Worm (Caenorhabditis elegans) whole organism, L3 larva: ENCODE measurements around the gene C33A12.4.

ENCODE experiments used
- ZK546.5 ChIP-seq: sonication (generic microtip); optimal IDR thresholded peaks from 2 replicates; lab custom pipeline; 2017; ENCODE audit warnings: missing biosample characterization, missing genetic modification characterization
- aly-2 ChIP-seq: fragments of 150-350 bp; optimal IDR thresholded peaks from 2 replicates; lab custom pipeline; 2014; ENCODE audit warnings: missing biosample characterization, missing genetic modification characterization
- ama-1 ChIP-seq: fragments of 150-350 bp; optimal IDR thresholded peaks from 2 replicates; lab custom pipeline; 2018
- ceh-16 ChIP-seq: sonication (generic microtip); optimal IDR thresholded peaks from 2 replicates; lab custom pipeline; 2017; ENCODE audit warnings: missing biosample characterization, missing genetic modification characterization
- ceh-82 ChIP-seq: fragments of 150-350 bp; optimal IDR thresholded peaks from 2 replicates; lab custom pipeline; 2014; ENCODE audit warnings: missing biosample characterization, missing genetic modification characterization
- ceh-9 ChIP-seq: sonication (generic microtip); optimal IDR thresholded peaks from 2 replicates; lab custom pipeline; 2018; ENCODE audit warnings: missing biosample characterization, missing genetic modification characterization
- daf-12 ChIP-seq: fragments of 150-350 bp; optimal IDR thresholded peaks from 2 replicates; lab custom pipeline; 2014; ENCODE audit warnings: missing biosample characterization, missing genetic modification reagents, missing genetic modification characterization
- egl-27 ChIP-seq: sonication (generic microtip); optimal IDR thresholded peaks from 4 replicates; lab custom pipeline; 2017; ENCODE audit warnings: missing biosample characterization, missing genetic modification reagents, missing genetic modification characterization
- egl-5 ChIP-seq: fragments of 150-350 bp; optimal IDR thresholded peaks from 2 replicates; lab custom pipeline; 2017; ENCODE audit warnings: missing biosample characterization, missing genetic modification reagents, missing genetic modification characterization, inconsistent platforms
- elt-2 ChIP-seq: sonication (generic microtip); optimal IDR thresholded peaks from 2 replicates; lab custom pipeline; 2016; ENCODE audit warnings: missing genetic modification reagents, mild to moderate bottlenecking, missing genetic modification characterization, missing compliant biosample characterization
- elt-3 ChIP-seq, 3 experiments: fragments of 150-350 bp in 1 of 3; sonication (generic microtip) in 2 of 3; optimal IDR thresholded peaks; 2 replicates in 2 of 3; 4 replicates in 1 of 3; lab custom pipeline; 2014 to 2017; ENCODE audit warnings: missing biosample characterization in 3 of 3, missing genetic modification characterization in 3 of 3
- eor-1 ChIP-seq, 2 experiments: fragments of 150-350 bp; optimal IDR thresholded peaks; 2 replicates each; lab custom pipeline; 2014 to 2018; ENCODE audit warnings: missing biosample characterization in 2 of 2, missing genetic modification characterization in 2 of 2
- fkh-10 ChIP-seq: sonication (generic microtip); optimal IDR thresholded peaks from 2 replicates; lab custom pipeline; 2017; ENCODE audit warnings: missing biosample characterization, missing genetic modification reagents, missing genetic modification characterization
- fkh-2 ChIP-seq: fragments of 150-350 bp; optimal IDR thresholded peaks from 2 replicates; lab custom pipeline; 2014; ENCODE audit warnings: missing biosample characterization, missing genetic modification reagents, missing genetic modification characterization
- fos-1 ChIP-seq: fragments of 150-350 bp; optimal IDR thresholded peaks from 2 replicates; lab custom pipeline; 2014; ENCODE audit warnings: missing biosample characterization, missing genetic modification characterization
- hmg-11 ChIP-seq: sonication (generic microtip); optimal IDR thresholded peaks from 2 replicates; lab custom pipeline; 2016; ENCODE audit warnings: missing genetic modification characterization, missing compliant biosample characterization
- jun-1 ChIP-seq: fragments of 150-350 bp; optimal IDR thresholded peaks from 2 replicates; lab custom pipeline; 2014; ENCODE audit warnings: missing biosample characterization, missing genetic modification reagents, missing genetic modification characterization
- lin-15B ChIP-seq: fragments of 150-350 bp; optimal IDR thresholded peaks from 2 replicates; lab custom pipeline; 2014; ENCODE audit warnings: missing biosample characterization, missing genetic modification characterization
- lin-39 ChIP-seq: fragments of 150-350 bp; optimal IDR thresholded peaks from 2 replicates; lab custom pipeline; 2018; ENCODE audit warnings: missing biosample characterization, missing genetic modification reagents, missing genetic modification characterization
- lsy-12 ChIP-seq: sonication (generic microtip); optimal IDR thresholded peaks from 2 replicates; lab custom pipeline; 2016; ENCODE audit warnings: mild to moderate bottlenecking, missing genetic modification characterization, missing compliant biosample characterization
- mdl-1 ChIP-seq: fragments of 150-350 bp; optimal IDR thresholded peaks from 2 replicates; lab custom pipeline; 2014; ENCODE audit warnings: missing biosample characterization, missing genetic modification characterization
- mml-1 ChIP-seq: fragments of 150-350 bp; sonication (generic microtip); optimal IDR thresholded peaks from 3 replicates; lab custom pipeline; 2014; ENCODE audit warnings: missing biosample characterization, missing genetic modification characterization
- nhr-12 ChIP-seq: fragments of 150-350 bp; optimal IDR thresholded peaks from 2 replicates; lab custom pipeline; 2014; ENCODE audit warnings: missing biosample characterization, missing genetic modification characterization
- nhr-23 ChIP-seq: fragments of 150-350 bp; optimal IDR thresholded peaks from 2 replicates; lab custom pipeline; 2014; ENCODE audit warnings: missing biosample characterization, missing genetic modification reagents, missing genetic modification characterization
- nhr-237 ChIP-seq: fragments of 150-350 bp; optimal IDR thresholded peaks from 2 replicates; lab custom pipeline; 2014; ENCODE audit warnings: missing biosample characterization, missing genetic modification characterization
- nhr-25 ChIP-seq: sonication (generic microtip); optimal IDR thresholded peaks from 2 replicates; lab custom pipeline; 2017; ENCODE audit warnings: missing biosample characterization, missing genetic modification characterization
- nhr-28 ChIP-seq: fragments of 150-350 bp; optimal IDR thresholded peaks from 2 replicates; lab custom pipeline; 2014; ENCODE audit warnings: missing biosample characterization, missing genetic modification characterization
- nhr-43 ChIP-seq: sonication (generic microtip); optimal IDR thresholded peaks from 2 replicates; lab custom pipeline; 2016; ENCODE audit warnings: mild to moderate bottlenecking, missing genetic modification characterization, missing compliant biosample characterization; ENCODE audit not compliant: poor library complexity, severe bottlenecking
- nhr-67 ChIP-seq: fragments of 150-350 bp; optimal IDR thresholded peaks from 2 replicates; lab custom pipeline; 2014; ENCODE audit warnings: missing biosample characterization, missing genetic modification characterization
- nhr-76 ChIP-seq: fragments of 150-350 bp; sonication (generic microtip); optimal IDR thresholded peaks from 5 replicates; lab custom pipeline; 2014; ENCODE audit warnings: missing biosample characterization, missing genetic modification characterization
- nhr-77 ChIP-seq: fragments of 150-350 bp; optimal IDR thresholded peaks from 2 replicates; lab custom pipeline; 2014; ENCODE audit warnings: missing biosample characterization, missing genetic modification characterization
- pha-4 ChIP-seq: fragments of 150-350 bp; optimal IDR thresholded peaks from 2 replicates; lab custom pipeline; 2014; ENCODE audit warnings: missing biosample characterization, missing genetic modification reagents, missing genetic modification characterization
- pqm-1 ChIP-seq: fragments of 150-350 bp; optimal IDR thresholded peaks from 2 replicates; lab custom pipeline; 2017; ENCODE audit warnings: missing biosample characterization, missing genetic modification characterization, inconsistent platforms
- skn-1 ChIP-seq: fragments of 150-350 bp; optimal IDR thresholded peaks from 2 replicates; lab custom pipeline; 2014; ENCODE audit warnings: missing biosample characterization, missing genetic modification characterization
- snpc-4 ChIP-seq: fragments of 150-350 bp; optimal IDR thresholded peaks from 2 replicates; lab custom pipeline; 2014; ENCODE audit warnings: missing biosample characterization, missing genetic modification characterization
- tbx-2 ChIP-seq: sonication (generic microtip); optimal IDR thresholded peaks from 2 replicates; lab custom pipeline; 2016; ENCODE audit warnings: mild to moderate bottlenecking, missing genetic modification characterization, missing compliant biosample characterization
- unc-39 ChIP-seq: sonication (generic microtip); optimal IDR thresholded peaks from 4 replicates; lab custom pipeline; 2017; ENCODE audit warnings: missing biosample characterization, missing genetic modification characterization
- unc-62 ChIP-seq: fragments of 150-350 bp; sonication (generic microtip); optimal IDR thresholded peaks from 4 replicates; lab custom pipeline; 2014; ENCODE audit warnings: missing biosample characterization, missing genetic modification reagents, missing genetic modification characterization
- zag-1 ChIP-seq: fragments of 150-350 bp; optimal IDR thresholded peaks from 2 replicates; lab custom pipeline; 2014; ENCODE audit warnings: missing biosample characterization, missing genetic modification characterization
- ztf-11 ChIP-seq: fragments of 150-350 bp; optimal IDR thresholded peaks from 2 replicates; lab custom pipeline; 2014; ENCODE audit warnings: missing biosample characterization, missing genetic modification characterization

The C33A12.4 gene

ce11 chrIV:9533071-9533470, 22.7 kb upstream of the C33A12.4 start, which contains the start of gene F56H11.2:
F56H11.2 (minus strand) TSS chrIV:9533171.
- TF ChIP-seq skn-1 = no peak
- TF ChIP-seq elt-2 = peak; percentile 14

ce11 chrIV:9530768-9531167, 20.4 kb upstream of the C33A12.4 start:
- TF ChIP-seq egl-5 (tag; lab: Kevin White, UChicago) (no peak), fkh-10 (GFP tag; lab: Kevin White, UChicago) (no peak), ceh-9 (tag; lab: Kevin White, UChicago) (no peak), lsy-12 (tag; lab: Kevin White, UChicago) (peak; percentile 44), jun-1 (tag; lab: Kevin White, UChicago) (no peak), fkh-2 (tag; lab: Kevin White, UChicago) (no peak), ztf-11 (tag; lab: Kevin White, UChicago) (no peak), nhr-237 (tag; lab: Kevin White, UChicago) (no peak), zag-1 (tag; lab: Kevin White, UChicago) (no peak), aly-2 (no peak), hmg-11 (tag; lab: Kevin White, UChicago) (no peak), ama-1 (lab: Kevin White, UChicago) (peak; percentile 45), pha-4 (tag; lab: Kevin White, UChicago) (no peak), lin-39 (tag; lab: Kevin White, UChicago) (no peak), unc-62 (GFP tag; lab: Kevin White, UChicago) (no peak), nhr-25 (tag; lab: Kevin White, UChicago) (peak; percentile 39), daf-12 (tag; lab: Kevin White, UChicago) (no peak), eor-1 (tag; optimal IDR thresholded peaks at IDR 0.05; lab: Kevin White, UChicago) (no peak), mdl-1 (tag; lab: Kevin White, UChicago) (no peak), nhr-43 (tag; lab: Kevin White, UChicago) (peak; percentile 7), ZK546.5 (no peak), lin-15B (tag; lab: Kevin White, UChicago) (no peak), nhr-23 (tag; lab: Kevin White, UChicago) (peak; percentile 8), ceh-82 (tag; lab: Kevin White, UChicago) (no peak), unc-39 (tag; lab: Kevin White, UChicago) (no peak)

ce11 chrIV:9529647-9530046, 19.3 kb upstream of the C33A12.4 start, which contains the start of gene elo-7:
elo-7 (plus strand) TSS chrIV:9529947.
- no peak for TF ChIP-seq daf-12 (tag; lab: Kevin White, UChicago)
- TF ChIP-seq lin-39 (tag; lab: Kevin White, UChicago) = no peak
- no peak for TF ChIP-seq ceh-82 (tag; lab: Kevin White, UChicago)
- no peak for TF ChIP-seq hmg-11 (tag; lab: Kevin White, UChicago)
- TF ChIP-seq nhr-28 (tag; lab: Kevin White, UChicago) = no peak
- TF ChIP-seq nhr-12 (tag; lab: Kevin White, UChicago) = no peak
- TF ChIP-seq, all 47 proteins: peak for 0

- TF ChIP-seq pqm-1 (tag; lab: Kevin White, UChicago) (peak; percentile 88), ztf-11 (tag; lab: Kevin White, UChicago) (no peak), skn-1 (peak; percentile 7), elt-2 (peak; percentile 85), pha-4 (tag; lab: Kevin White, UChicago) (peak; percentile 48)
These were observed 16.6 kb upstream of the C33A12.4 start for ce11 chrIV:9527002-9527401.

ce11 chrIV:9525682-9526416, 15.5 kb upstream of the C33A12.4 start, which contains the start of gene elo-1:
elo-1 (plus strand) TSS chrIV:9526366.
- TF ChIP-seq nhr-25 (tag; lab: Kevin White, UChicago) (no peak), fos-1 (tag; lab: Kevin White, UChicago) (peak; percentile 19), ceh-16 (tag; lab: Kevin White, UChicago) (no peak), ztf-11 (tag; lab: Kevin White, UChicago) (no peak), nhr-76 (tag; lab: Kevin White, UChicago) (no peak), unc-39 (tag; lab: Kevin White, UChicago) (no peak), pqm-1 (tag; lab: Kevin White, UChicago) (peak; percentile 82), mml-1 (tag; lab: Kevin White, UChicago) (no peak), ceh-82 (tag; lab: Kevin White, UChicago) (no peak), mdl-1 (tag; lab: Kevin White, UChicago) (no peak), elt-3 (tag; optimal IDR thresholded peaks at IDR 0.05; lab: Kevin White, UChicago) (no peak), ceh-9 (tag; lab: Kevin White, UChicago) (no peak), lsy-12 (tag; lab: Kevin White, UChicago) (no peak), aly-2 (no peak), tbx-2 (tag; lab: Kevin White, UChicago) (no peak), lin-39 (tag; lab: Kevin White, UChicago) (no peak), nhr-77 (tag; lab: Kevin White, UChicago) (no peak), hmg-11 (tag; lab: Kevin White, UChicago) (no peak), fkh-10 (GFP tag; lab: Kevin White, UChicago) (no peak), pha-4 (tag; lab: Kevin White, UChicago) (peak; percentile 27), nhr-28 (tag; lab: Kevin White, UChicago) (no peak), egl-5 (tag; lab: Kevin White, UChicago) (no peak), nhr-237 (tag; lab: Kevin White, UChicago) (no peak), snpc-4 (tag; lab: Kevin White, UChicago) (no peak), egl-27 (tag; lab: Kevin White, UChicago) (peak; percentile 30), unc-62 (GFP tag; lab: Kevin White, UChicago) (no peak), nhr-12 (tag; lab: Kevin White, UChicago) (no peak), jun-1 (tag; lab: Kevin White, UChicago) (peak; percentile 53), daf-12 (tag; lab: Kevin White, UChicago) (no peak), ZK546.5 (no peak), nhr-67 (tag; lab: Kevin White, UChicago) (no peak)
